Fruit fly (Drosophila melanogaster) whole organism, embryonic: ENCODE data around the gene CG31183.

Experiments used
- CG10431 ChIP-seq: fragments of 200-800 bp; sonication (Bioruptor generic); optimal IDR thresholded peaks from 3 replicates; lab custom pipeline; 2018; ENCODE audit warnings: missing biosample characterization, mild to moderate bottlenecking, missing genetic modification characterization
- CG11085 ChIP-seq: fragments of 200-800 bp; sonication (Bioruptor generic); IDR thresholded peaks from 2 replicates; pipeline ENCODE4 v1.3.6; 2022; ENCODE audit warnings: missing biosample characterization, missing genetic modification characterization
- CG11723 ChIP-seq: fragments of 200-800 bp; sonication (Bioruptor generic); optimal IDR thresholded peaks from 2 replicates; lab custom pipeline; 2017; ENCODE audit warnings: missing biosample characterization, mild to moderate bottlenecking, missing genetic modification characterization
- CG12104 ChIP-seq: fragments of 200-800 bp; sonication (Bioruptor generic); optimal IDR thresholded peaks from 3 replicates; lab custom pipeline; 2016; ENCODE audit warnings: missing biosample characterization, missing genetic modification characterization
- CG12219 ChIP-seq: fragments of 200-800 bp; sonication (Bioruptor generic); optimal IDR thresholded peaks from 3 replicates; lab custom pipeline; 2018; ENCODE audit warnings: missing biosample characterization, mild to moderate bottlenecking, missing genetic modification characterization
- CG12769 ChIP-seq: fragments of 200-800 bp; sonication (Bioruptor generic); optimal IDR thresholded peaks from 2 replicates; lab custom pipeline; 2019; ENCODE audit warnings: missing biosample characterization, mild to moderate bottlenecking, missing genetic modification characterization, moderate library complexity
- CG14050 ChIP-seq: fragments of 200-800 bp; sonication (Bioruptor generic); IDR thresholded peaks from 3 replicates; pipeline ENCODE4 v1.3.6; 2022; ENCODE audit warnings: missing biosample characterization, missing genetic modification characterization
- CG15011 ChIP-seq: fragments of 200-800 bp; sonication (Bioruptor generic); optimal IDR thresholded peaks from 3 replicates; lab custom pipeline; 2018; ENCODE audit warnings: missing biosample characterization, mild to moderate bottlenecking, missing genetic modification characterization
- CG17612 ChIP-seq: fragments of 200-800 bp; sonication (Bioruptor generic); IDR thresholded peaks from 2 replicates; pipeline ENCODE4 v1.3.6; 2022; ENCODE audit warnings: missing biosample characterization, missing genetic modification characterization
- CG17802 ChIP-seq: fragments of 200-800 bp; sonication (Bioruptor generic); optimal IDR thresholded peaks from 2 replicates; lab custom pipeline; 2018; ENCODE audit warnings: missing biosample characterization, mild to moderate bottlenecking, missing genetic modification characterization, moderate library complexity
- CG32532 ChIP-seq: fragments of 200-800 bp; sonication (Bioruptor generic); IDR thresholded peaks from 2 replicates; pipeline ENCODE4 v1.3.6; 2022; ENCODE audit warnings: missing biosample characterization, missing genetic modification characterization
- CG3838 ChIP-seq: fragments of 200-800 bp; sonication (Bioruptor generic); optimal IDR thresholded peaks from 3 replicates; lab custom pipeline; 2016; ENCODE audit warnings: missing biosample characterization, missing genetic modification characterization
- CG4360 ChIP-seq: fragments of 200-800 bp; sonication (Bioruptor generic); IDR thresholded peaks from 2 replicates; pipeline ENCODE4 v1.3.6; 2022; ENCODE audit warnings: missing biosample characterization, missing genetic modification characterization
- CG4424 ChIP-seq: fragments of 200-800 bp; sonication (Bioruptor generic); optimal IDR thresholded peaks from 3 replicates; lab custom pipeline; 2016; ENCODE audit warnings: missing biosample characterization, missing genetic modification characterization
- CG6175 ChIP-seq: fragments of 200-800 bp; sonication (Bioruptor generic); IDR thresholded peaks from 3 replicates; pipeline ENCODE4 v1.3.6; 2022; ENCODE audit warnings: missing biosample characterization, missing genetic modification characterization
- CG6854 ChIP-seq: fragments of 200-800 bp; sonication (Bioruptor generic); optimal IDR thresholded peaks from 3 replicates; lab custom pipeline; 2017; ENCODE audit warnings: missing biosample characterization, mild to moderate bottlenecking, missing genetic modification characterization
- CG7357 ChIP-seq: fragments of 200-800 bp; sonication (Bioruptor generic); IDR thresholded peaks from 3 replicates; pipeline ENCODE4 v1.3.6; 2022; ENCODE audit warnings: missing biosample characterization, missing genetic modification characterization
- CG7786 ChIP-seq: fragments of 200-800 bp; sonication (Bioruptor generic); optimal IDR thresholded peaks from 2 replicates; lab custom pipeline; 2016; ENCODE audit warnings: missing biosample characterization, missing genetic modification characterization
- CG8388 ChIP-seq: fragments of 200-800 bp; sonication (Bioruptor generic); optimal IDR thresholded peaks from 2 replicates; lab custom pipeline; 2019; ENCODE audit warnings: missing biosample characterization, mild to moderate bottlenecking, missing genetic modification characterization, moderate library complexity
- CG9932 ChIP-seq: fragments of 200-800 bp; sonication (Bioruptor generic); IDR thresholded peaks from 2 replicates; pipeline ENCODE4 v1.3.6; 2022; ENCODE audit warnings: missing biosample characterization, missing genetic modification characterization
- ERR ChIP-seq: fragments of 200-800 bp; sonication (Bioruptor generic); optimal IDR thresholded peaks from 2 replicates; lab custom pipeline; 2016; ENCODE audit warnings: missing biosample characterization, missing genetic modification characterization
- Elba2 ChIP-seq: fragments of 200-800 bp; sonication (Bioruptor generic); optimal IDR thresholded peaks from 3 replicates; lab custom pipeline; 2016; ENCODE audit warnings: missing biosample characterization, missing genetic modification characterization
- HLH3B ChIP-seq: fragments of 200-800 bp; sonication (Bioruptor generic); IDR thresholded peaks from 2 replicates; pipeline ENCODE4 v1.3.6; 2022; ENCODE audit warnings: missing biosample characterization, missing genetic modification characterization
- Max ChIP-seq: fragments of 200-800 bp; sonication (Bioruptor generic); optimal IDR thresholded peaks from 2 replicates; lab custom pipeline; 2016; ENCODE audit warnings: missing biosample characterization, mild to moderate bottlenecking, missing genetic modification characterization
- Meics ChIP-seq: fragments of 200-800 bp; sonication (Bioruptor generic); optimal IDR thresholded peaks from 2 replicates; lab custom pipeline; 2017; ENCODE audit warnings: missing biosample characterization, mild to moderate bottlenecking, missing genetic modification characterization
- NC2β ChIP-seq: fragments of 200-800 bp; sonication (Bioruptor generic); optimal IDR thresholded peaks from 2 replicates; lab custom pipeline; 2016; ENCODE audit warnings: missing biosample characterization, missing genetic modification characterization
- Nf-YA ChIP-seq: fragments of 200-800 bp; sonication (Bioruptor generic); IDR thresholded peaks from 2 replicates; pipeline ENCODE4 v1.3.6; 2022; ENCODE audit warnings: missing biosample characterization, missing genetic modification characterization
- Spps ChIP-seq: fragments of 200-800 bp; sonication (Bioruptor generic); optimal IDR thresholded peaks from 2 replicates; lab custom pipeline; 2018; ENCODE audit warnings: missing biosample characterization, mild to moderate bottlenecking, missing genetic modification characterization
- Trl ChIP-seq, 3 experiments: fragments of >200 bp in 2 of 3; fragments of 200-800 bp in 1 of 3; sonication (Bioruptor generic) in 1 of 3; optimal IDR thresholded peaks; 2 replicates in 1 of 3; 3 replicates in 2 of 3; lab custom pipeline; 2016 to 2017; ENCODE audit warnings: missing biosample characterization in 1 of 3, missing genetic modification characterization in 1 of 3
- ase ChIP-seq: fragments of 200-800 bp; sonication (Bioruptor generic); IDR thresholded peaks from 3 replicates; pipeline ENCODE4 v1.3.6; 2022; ENCODE audit warnings: missing biosample characterization, missing genetic modification characterization
- bbx ChIP-seq: fragments of 200-800 bp; sonication (Bioruptor generic); IDR thresholded peaks from 2 replicates; pipeline ENCODE4 v1.3.6; 2022; ENCODE audit warnings: missing biosample characterization, missing genetic modification characterization; ENCODE audit not compliant: partially characterized antibody
- bowl ChIP-seq: fragments of 200-800 bp; sonication (Bioruptor generic); IDR thresholded peaks from 2 replicates; pipeline ENCODE4 v1.3.6; 2022; ENCODE audit warnings: missing biosample characterization, missing genetic modification characterization
- br ChIP-seq: fragments of >200 bp; optimal IDR thresholded peaks from 2 replicates; lab custom pipeline; 2017
- cas ChIP-seq: fragments of 200-800 bp; sonication (Bioruptor generic); IDR thresholded peaks from 2 replicates; pipeline ENCODE4 v1.3.6; 2022; ENCODE audit warnings: missing biosample characterization, missing genetic modification characterization
- caup ChIP-seq: fragments of 200-800 bp; sonication (Bioruptor generic); optimal IDR thresholded peaks from 3 replicates; lab custom pipeline; 2017; ENCODE audit warnings: missing biosample characterization, mild to moderate bottlenecking, missing genetic modification characterization, moderate library complexity; ENCODE audit not compliant: severe bottlenecking
- dysf ChIP-seq: fragments of 200-800 bp; sonication (Bioruptor generic); IDR thresholded peaks from 3 replicates; pipeline ENCODE4 v1.3.6; 2022; ENCODE audit warnings: missing biosample characterization, missing genetic modification characterization
- fru ChIP-seq: fragments of >200 bp; optimal IDR thresholded peaks from 2 replicates; lab custom pipeline; 2017
- ftz-f1 ChIP-seq: fragments of 200-800 bp; sonication (Bioruptor generic); optimal IDR thresholded peaks from 2 replicates; lab custom pipeline; 2016; ENCODE audit warnings: missing biosample characterization, missing genetic modification characterization
- h ChIP-seq: fragments of >200 bp; optimal IDR thresholded peaks from 2 replicates; lab custom pipeline; 2017
- insv ChIP-seq, 2 experiments: fragments of 200-800 bp; sonication (Bioruptor generic); optimal IDR thresholded peaks; 3 replicates each; lab custom pipeline; 2016 to 2018; ENCODE audit warnings: missing biosample characterization in 2 of 2, missing genetic modification characterization in 2 of 2
- jing ChIP-seq: fragments of 200-800 bp; sonication (Bioruptor generic); optimal IDR thresholded peaks from 2 replicates; lab custom pipeline; 2018; ENCODE audit warnings: missing biosample characterization, mild to moderate bottlenecking, missing genetic modification characterization
- kay ChIP-seq: fragments of 200-800 bp; sonication (Bioruptor generic); optimal IDR thresholded peaks from 2 replicates; lab custom pipeline; 2016; ENCODE audit warnings: missing biosample characterization, missing genetic modification characterization
- knrl ChIP-seq: fragments of 200-800 bp; sonication (Bioruptor generic); IDR thresholded peaks from 3 replicates; pipeline ENCODE4 v1.3.6; 2022; ENCODE audit warnings: missing biosample characterization, missing genetic modification characterization; ENCODE audit not compliant: partially characterized antibody
- lmd ChIP-seq: fragments of 200-800 bp; sonication (Bioruptor generic); IDR thresholded peaks from 2 replicates; pipeline ENCODE4 v1.3.6; 2022; ENCODE audit warnings: missing biosample characterization, missing genetic modification characterization
- odd ChIP-seq: fragments of 200-800 bp; sonication (Bioruptor generic); optimal IDR thresholded peaks from 2 replicates; lab custom pipeline; 2017; ENCODE audit warnings: missing biosample characterization, mild to moderate bottlenecking, missing genetic modification characterization
- p53 ChIP-seq: fragments of 200-800 bp; sonication (Bioruptor generic); optimal IDR thresholded peaks from 2 replicates; lab custom pipeline; 2016; ENCODE audit warnings: missing biosample characterization, missing genetic modification characterization
- repo ChIP-seq: fragments of 200-800 bp; sonication (Bioruptor generic); optimal IDR thresholded peaks from 2 replicates; lab custom pipeline; 2016; ENCODE audit warnings: missing biosample characterization, missing genetic modification characterization
- sc ChIP-seq, 3 experiments: fragments of >200 bp in 2 of 3; fragments of 200-800 bp in 1 of 3; sonication (Bioruptor generic) in 1 of 3; optimal IDR thresholded peaks; 2 replicates in 2 of 3; 3 replicates in 1 of 3; lab custom pipeline; 2017; ENCODE audit warnings: mild to moderate bottlenecking in 1 of 3, missing biosample characterization in 1 of 3, missing genetic modification characterization in 1 of 3, missing genetic modification reagents in 1 of 3
- sens ChIP-seq: fragments of 200-800 bp; sonication (Bioruptor generic); peaks from one replicate; lab custom pipeline; 2016; ENCODE audit warnings: missing biosample characterization, missing genetic modification characterization
- sima ChIP-seq: fragments of 200-800 bp; sonication (Bioruptor generic); optimal IDR thresholded peaks from 2 replicates; lab custom pipeline; 2016; ENCODE audit warnings: missing biosample characterization, missing genetic modification characterization
- trh ChIP-seq: fragments of 200-800 bp; sonication (Bioruptor generic); optimal IDR thresholded peaks from 2 replicates; lab custom pipeline; 2016; ENCODE audit warnings: missing biosample characterization, missing genetic modification characterization
- zen2 ChIP-seq: fragments of 200-800 bp; sonication (Bioruptor generic); IDR thresholded peaks from 3 replicates; pipeline ENCODE4 v1.3.6; 2022; ENCODE audit warnings: missing biosample characterization, missing genetic modification characterization; ENCODE audit not compliant: partially characterized antibody

CG31183 gene

dm6 chr3R:15920751-15921156 is 45.0 kb upstream of the CG31183 start, which contains the start of gene Fbxl7 (continued):
- TF ChIP-seq ftz-f1 (GFP tag; lab: Kevin White, UChicago) (peak; percentile 46), lmd (GFP tag; lab: Robert Waterston, UW) (no peak), CG14050 (GFP tag; lab: Robert Waterston, UW) (no peak), caup (GFP tag; lab: Kevin White, UChicago) (no peak), CG12769 (tag; lab: Kevin White, UChicago) (peak; percentile 62), Nf-YA (no peak), dysf (GFP tag; lab: Robert Waterston, UW) (no peak), CG10431 (GFP tag; lab: Kevin White, UChicago) (no peak), sc (optimal IDR thresholded peaks at IDR 0.05; lab: Kevin White, UChicago) (no peak), sc (GFP tag; optimal IDR thresholded peaks at IDR 0.05; lab: Kevin White, UChicago) (no peak), CG32532 (0 out of 2 replicates have a peak, but pooled peaks have one; percentile 26), repo (GFP tag; lab: Kevin White, UChicago) (no peak), NC2β (GFP tag; lab: Kevin White, UChicago) (peak; percentile 17), ase (GFP tag; lab: Robert Waterston, UW) (no peak), kay (GFP tag; lab: Kevin White, UChicago) (no peak), CG17802 (no peak), p53 (GFP tag; lab: Kevin White, UChicago) (no peak), CG11085 (GFP tag; lab: Robert Waterston, UW) (no peak), CG6854 (GFP tag; lab: Kevin White, UChicago) (no peak), insv (GFP tag; optimal IDR thresholded peaks at IDR 0.05; lab: Kevin White, UChicago) (no peak), h (lab: Kevin White, UChicago) (no peak), CG7357 (GFP tag; lab: Robert Waterston, UW) (no peak), bbx (GFP tag; lab: Robert Waterston, UW) (peak; percentile 51), HLH3B (GFP tag; lab: Robert Waterston, UW) (no peak), Elba2 (GFP tag; lab: Kevin White, UChicago) (no peak), CG12219 (GFP tag; lab: Kevin White, UChicago) (no peak), CG4424 (GFP tag; lab: Kevin White, UChicago) (no peak), bowl (GFP tag; lab: Robert Waterston, UW) (no peak), jing (GFP tag; lab: Kevin White, UChicago) (no peak), CG3838 (GFP tag; lab: Kevin White, UChicago) (no peak), CG7786 (no peak), fru (lab: Kevin White, UChicago) (no peak), cas (GFP tag; lab: Robert Waterston, UW) (no peak), CG12104 (GFP tag; lab: Kevin White, UChicago) (no peak), ERR (GFP tag; lab: Kevin White, UChicago) (no peak), Max (no peak), CG15011 (GFP tag; lab: Kevin White, UChicago) (no peak), CG8388 (GFP tag; lab: Kevin White, UChicago) (no peak), CG4360 (GFP tag; lab: Robert Waterston, UW) (peak; percentile 30; the same call in 1 of the 2 replicates), CG6175 (GFP tag; lab: Robert Waterston, UW) (peak; percentile 49; the same call in 1 of the 3 replicates), zen2 (GFP tag; lab: Robert Waterston, UW) (0 out of 3 replicates have a peak, but pooled peaks have one; percentile 37), CG9932 (GFP tag; lab: Robert Waterston, UW) (no peak), sima (no peak), CG11723 (GFP tag; lab: Kevin White, UChicago) (no peak), CG17612 (GFP tag; lab: Robert Waterston, UW) (0 out of 2 replicates have a peak, but pooled peaks have one; percentile 15), trh (GFP tag; lab: Kevin White, UChicago) (no peak), odd (GFP tag; lab: Kevin White, UChicago) (no peak), knrl (GFP tag; lab: Robert Waterston, UW) (peak; percentile 35; the same call in 1 of the 3 replicates), br (lab: Kevin White, UChicago) (no peak), sens (GFP tag; lab: Kevin White, UChicago) (peak; percentile 83), Trl (optimal IDR thresholded peaks at IDR 0.05; lab: Kevin White, UChicago) (peak; percentile 43 to 78), Trl (GFP tag; optimal IDR thresholded peaks at IDR 0.05; lab: Kevin White, UChicago) (peak; percentile 26), Meics (GFP tag; lab: Kevin White, UChicago) (no peak), Spps (tag; lab: Kevin White, UChicago) (no peak)
